Worm (Caenorhabditis elegans): ENCODE measurements around the gene Y43E12A.3.

ce11 chrIV:11037118-11037719 lies 49.5 kb downstream of the Y43E12A.3 start:
- TF ChIP-seq unc-86 (tag; optimal IDR thresholded peaks at IDR 0.05) (no peak), odd-2 (tag; optimal IDR thresholded peaks at IDR 0.05) (no peak), ceh-30 (tag; optimal IDR thresholded peaks at IDR 0.05) (no peak), ama-1 (optimal IDR thresholded peaks at IDR 0.05) (no peak), dmd-4 (tag; optimal IDR thresholded peaks at IDR 0.05; ENCODE audit: borderline replicate concordance) (no peak)

Data from whole organism, late embryonic.